Fruit fly (Drosophila melanogaster) whole organism, adult: ENCODE data around the gene PH4alphaSG1.

ENCODE experiments used
- CG12768 ChIP-seq: fragments of 200-800 bp; sonication (Bioruptor generic); optimal IDR thresholded peaks from 2 replicates; lab custom pipeline; 2017; ENCODE audit warnings: missing biosample characterization, missing genetic modification characterization, mild to moderate bottlenecking, moderate library complexity, missing genetic modification reagents
- CG1620 ChIP-seq: fragments of 200-800 bp; sonication (Bioruptor generic); optimal IDR thresholded peaks from 2 replicates; lab custom pipeline; 2016; ENCODE audit warnings: missing biosample characterization, missing genetic modification characterization
- CG7045 ChIP-seq: fragments of 200-800 bp; sonication (Bioruptor generic); optimal IDR thresholded peaks from 2 replicates; lab custom pipeline; 2017; ENCODE audit warnings: missing biosample characterization, mild to moderate bottlenecking, missing genetic modification characterization
- CG7101 ChIP-seq: fragments of 200-800 bp; sonication (Bioruptor generic); optimal IDR thresholded peaks from 2 replicates; lab custom pipeline; 2018; ENCODE audit warnings: missing biosample characterization, mild to moderate bottlenecking, missing genetic modification characterization, moderate library complexity
- Clk ChIP-seq: fragments of 200-800 bp; sonication (Bioruptor generic); optimal IDR thresholded peaks from 2 replicates; lab custom pipeline; 2017; ENCODE audit warnings: missing biosample characterization, missing genetic modification characterization
- Crg-1 ChIP-seq: fragments of 200-800 bp; sonication (Bioruptor generic); optimal IDR thresholded peaks from 2 replicates; lab custom pipeline; 2016; ENCODE audit warnings: missing biosample characterization, missing genetic modification characterization
- Hr96 ChIP-seq: fragments of 200-800 bp; sonication (Bioruptor generic); optimal IDR thresholded peaks from 2 replicates; lab custom pipeline; 2016; ENCODE audit warnings: missing biosample characterization, missing genetic modification characterization
- Mnt ChIP-seq: fragments of 200-800 bp; sonication (Bioruptor generic); optimal IDR thresholded peaks from 2 replicates; lab custom pipeline; 2016; ENCODE audit warnings: missing biosample characterization, mild to moderate bottlenecking, missing genetic modification characterization
- cic ChIP-seq: fragments of 200-800 bp; sonication (Bioruptor generic); optimal IDR thresholded peaks from 2 replicates; lab custom pipeline; 2017; ENCODE audit warnings: missing biosample characterization, mild to moderate bottlenecking, missing genetic modification characterization, moderate library complexity
- kay ChIP-seq: fragments of 200-800 bp; sonication (Bioruptor generic); peaks from one replicate; lab custom pipeline; 2016; ENCODE audit warnings: missing biosample characterization, missing genetic modification characterization, borderline replicate concordance
- pad ChIP-seq: fragments of 200-800 bp; sonication (Bioruptor generic); optimal IDR thresholded peaks from 3 replicates; lab custom pipeline; 2017; ENCODE audit warnings: missing biosample characterization, missing genetic modification characterization, mild to moderate bottlenecking, moderate library complexity, missing genetic modification reagents
- tj ChIP-seq: fragments of 200-800 bp; sonication (Bioruptor generic); optimal IDR thresholded peaks from 3 replicates; lab custom pipeline; 2017; ENCODE audit warnings: missing biosample characterization, mild to moderate bottlenecking, missing genetic modification characterization, moderate library complexity

The PH4alphaSG1 gene

dm6 chr3R:30454442-30454841 is 51.0 kb downstream of the PH4alphaSG1 start:
- TF ChIP-seq Crg-1 (GFP tag; lab: Kevin White, UChicago), result no peak
- TF ChIP-seq CG7101, result no peak
- peak; percentile 50 for TF ChIP-seq Mnt (GFP tag; lab: Kevin White, UChicago)
- no peak for TF ChIP-seq CG7045 (GFP tag; lab: Kevin White, UChicago)
- no peak for TF ChIP-seq tj (GFP tag; lab: Kevin White, UChicago)
- no peak for TF ChIP-seq CG1620 (GFP tag; lab: Kevin White, UChicago)
- no peak for TF ChIP-seq Hr96 (GFP tag; lab: Kevin White, UChicago)
- TF ChIP-seq CG12768 (GFP tag; lab: Kevin White, UChicago), result no peak
- TF ChIP-seq kay (GFP tag; lab: Kevin White, UChicago), result peak; percentile 44
- peak; percentile 41 for TF ChIP-seq cic (GFP tag; lab: Kevin White, UChicago)
- no peak for TF ChIP-seq Clk (GFP tag; lab: Kevin White, UChicago)
- peak; percentile 17 for TF ChIP-seq pad (GFP tag; lab: Kevin White, UChicago)
